1 fruit fly cellular context compared by ENCODE assay signal in the genomic region with DNA sequence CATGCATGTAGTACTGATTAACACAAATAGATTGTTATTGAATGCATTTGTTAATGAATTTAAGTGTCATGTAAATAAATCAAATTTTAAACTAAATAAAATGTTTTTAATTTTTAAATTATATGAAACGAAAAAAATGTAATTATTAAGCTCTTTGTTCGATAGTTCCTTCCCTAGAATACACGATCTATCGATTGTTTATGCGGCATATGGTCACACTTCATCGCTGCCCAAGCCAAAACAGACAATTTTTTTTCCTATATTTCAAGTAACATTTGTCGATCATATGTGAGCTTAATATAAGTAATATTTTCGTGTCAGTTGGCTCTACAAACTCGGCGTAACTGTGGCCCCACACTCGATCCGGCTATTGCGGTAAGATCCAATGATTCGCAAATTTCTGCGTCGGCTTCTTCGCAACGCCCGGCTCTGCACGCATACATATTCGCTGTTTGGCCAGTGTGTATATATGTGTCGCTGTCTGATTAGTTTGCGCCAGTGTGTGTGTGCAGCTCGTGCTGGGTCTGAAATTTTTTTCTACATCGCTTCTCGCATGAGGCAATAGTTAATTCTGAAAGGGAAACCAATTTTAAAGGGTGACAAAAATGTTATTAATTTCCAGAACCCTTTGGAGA.
TF ChIP-seq lines count a peak whose summit lies in the region.

A gene (plus strand): TSS at position 207 of the 635 bp plus-strand sequence.

TF ChIP-seq in whole organism, embryonic, 481 proteins besides CTCF, POLR2A, EP300 and RAD21 (continued from another document and continues in another):
- TF ChIP-seq pita (GFP tag; optimal IDR thresholded peaks at IDR 0.05; lab: Kevin White, UChicago) (no peak), sob (GFP tag; IDR thresholded peaks at IDR 0.05; lab: Robert Waterston, UW) (peak; percentile 38; the same call in 1 of the 2 replicates), mld (GFP tag; IDR thresholded peaks at IDR 0.05; lab: Robert Waterston, UW; ENCODE audit: partially characterized antibody) (peak; percentile 68; the same call in 2 of the 3 replicates), knrl (GFP tag; IDR thresholded peaks at IDR 0.05; lab: Robert Waterston, UW; ENCODE audit: partially characterized antibody) (peak; percentile 93), CG14710 (tag; optimal IDR thresholded peaks at IDR 0.05; lab: Kevin White, UChicago) (peak; percentile 64), Dip2 (GFP tag; IDR thresholded peaks at IDR 0.05; lab: Robert Waterston, UW) (no peak), hkb (optimal IDR thresholded peaks at IDR 0.05; lab: Kevin White, UChicago) (no peak), hkb (GFP tag; IDR thresholded peaks at IDR 0.05; lab: Robert Waterston, UW) (no peak), CG2202 (tag; optimal IDR thresholded peaks at IDR 0.05; lab: Kevin White, UChicago) (no peak), CoRest (tag; optimal IDR thresholded peaks at IDR 0.05; lab: Kevin White, UChicago) (peak; percentile 52), CG10959 (GFP tag; IDR thresholded peaks at IDR 0.05; lab: Robert Waterston, UW) (no peak), rib (GFP tag; IDR thresholded peaks at IDR 0.05; lab: Robert Waterston, UW) (0 out of 2 replicates have a peak, but pooled peaks have one; percentile 56), CG32532 (GFP tag; IDR thresholded peaks at IDR 0.05; lab: Robert Waterston, UW) (peak; percentile 29; the same call in 1 of the 2 replicates), dm (GFP tag; optimal IDR thresholded peaks at IDR 0.05; lab: Kevin White, UChicago) (peak; percentile 1), CG17385 (GFP tag; optimal IDR thresholded peaks at IDR 0.05; lab: Kevin White, UChicago) (peak; percentile 10), tap (tag; optimal IDR thresholded peaks at IDR 0.05; lab: Kevin White, UChicago) (no peak), CG7271 (tag; optimal IDR thresholded peaks at IDR 0.05; lab: Kevin White, UChicago) (no peak), Ets65A (GFP tag; lab: Kevin White, UChicago) (no peak), NK7.1 (GFP tag; optimal IDR thresholded peaks at IDR 0.05; lab: Kevin White, UChicago) (no peak), Hr51 (GFP tag; optimal IDR thresholded peaks at IDR 0.05; lab: Kevin White, UChicago) (no peak), az2 (GFP tag; optimal IDR thresholded peaks at IDR 0.05; lab: Kevin White, UChicago) (peak; percentile 17), Chrac-16 (GFP tag; optimal IDR thresholded peaks at IDR 0.05; lab: Kevin White, UChicago) (peak; percentile 9), nerfin-2 (GFP tag; IDR thresholded peaks at IDR 0.05; lab: Robert Waterston, UW; ENCODE audit: partially characterized antibody) (peak; percentile 78), H2.0 (GFP tag; IDR thresholded peaks at IDR 0.05; lab: Robert Waterston, UW) (peak; percentile 20; the same call in 1 of the 2 replicates), disco-r (GFP tag; optimal IDR thresholded peaks at IDR 0.05; lab: Kevin White, UChicago) (no peak), Xrp1 (GFP tag; IDR thresholded peaks at IDR 0.05; lab: Robert Waterston, UW) (no peak), B-H2 (GFP tag; optimal IDR thresholded peaks at IDR 0.05; lab: Kevin White, UChicago) (no peak), Nf-YA (GFP tag; IDR thresholded peaks at IDR 0.05; lab: Robert Waterston, UW) (no peak; the same call in 1 of the 2 replicates), CkIIα-i1 (GFP tag; IDR thresholded peaks at IDR 0.05; lab: Robert Waterston, UW) (no peak), onecut (GFP tag; IDR thresholded peaks at IDR 0.05; lab: Robert Waterston, UW) (no peak), Rfx (GFP tag; IDR thresholded peaks at IDR 0.05; lab: Robert Waterston, UW) (peak; percentile 58; the same call in 1 of the 2 replicates), ken (GFP tag; IDR thresholded peaks at IDR 0.05; lab: Robert Waterston, UW) (no peak), CG9437 (GFP tag; optimal IDR thresholded peaks at IDR 0.05; lab: Kevin White, UChicago) (no peak), CG17829 (tag; optimal IDR thresholded peaks at IDR 0.05; lab: Kevin White, UChicago) (peak; percentile 40), pum (GFP tag; optimal IDR thresholded peaks at IDR 0.05; lab: Kevin White, UChicago) (no peak), HHEX (GFP tag; optimal IDR thresholded peaks at IDR 0.05; lab: Kevin White, UChicago) (no peak), CG30020 (tag; optimal IDR thresholded peaks at IDR 0.05; lab: Kevin White, UChicago) (peak; percentile 11), sd (tag; optimal IDR thresholded peaks at IDR 0.05; lab: Kevin White, UChicago) (peak; percentile 33), CG17802 (tag; optimal IDR thresholded peaks at IDR 0.05; lab: Kevin White, UChicago) (no peak), dpn (GFP tag; optimal IDR thresholded peaks at IDR 0.05; lab: Kevin White, UChicago) (peak in 1 of 2 experiments; percentile 40), CG4617 (GFP tag; optimal IDR thresholded peaks at IDR 0.05; lab: Kevin White, UChicago; ENCODE audit: borderline replicate concordance) (peak; percentile 33), TFAM (GFP tag; optimal IDR thresholded peaks at IDR 0.05; lab: Kevin White, UChicago) (no peak), CG3995 (GFP tag; optimal IDR thresholded peaks at IDR 0.05; lab: Kevin White, UChicago) (peak; percentile 7), prd (optimal IDR thresholded peaks at IDR 0.05; lab: Kevin White, UChicago) (no peak), prd (GFP tag; IDR thresholded peaks at IDR 0.05; lab: Robert Waterston, UW) (0 out of 3 replicates have a peak, but pooled peaks have one; percentile 18), CG13424 (tag; optimal IDR thresholded peaks at IDR 0.05; lab: Kevin White, UChicago) (peak; percentile 42), ftz-f1 (GFP tag; optimal IDR thresholded peaks at IDR 0.05; lab: Kevin White, UChicago) (no peak), nmo (GFP tag; optimal IDR thresholded peaks at IDR 0.05; lab: Kevin White, UChicago) (peak; percentile 59), hb (GFP tag; IDR thresholded peaks at IDR 0.05; lab: Robert Waterston, UW; ENCODE audit: partially characterized antibody) (peak; percentile 88), Antp (GFP tag; optimal IDR thresholded peaks at IDR 0.05; lab: Kevin White, UChicago) (no peak), chm (GFP tag; IDR thresholded peaks at IDR 0.05; lab: Robert Waterston, UW) (no peak), emc (GFP tag; optimal IDR thresholded peaks at IDR 0.05; lab: Kevin White, UChicago) (no peak), Ets97D (GFP tag; optimal IDR thresholded peaks at IDR 0.05; lab: Kevin White, UChicago) (no peak), wdn (GFP tag; IDR thresholded peaks at IDR 0.05; lab: Robert Waterston, UW) (no peak), CG6683 (GFP tag; optimal IDR thresholded peaks at IDR 0.05; lab: Kevin White, UChicago) (no peak), CG18619 (GFP tag; optimal IDR thresholded peaks at IDR 0.05; lab: Kevin White, UChicago) (no peak), CG12071 (GFP tag; optimal IDR thresholded peaks at IDR 0.05; lab: Kevin White, UChicago) (no peak), Myb (GFP tag; optimal IDR thresholded peaks at IDR 0.05; lab: Kevin White, UChicago) (no peak), CG30431 (GFP tag; optimal IDR thresholded peaks at IDR 0.05; lab: Kevin White, UChicago) (no peak), CG14860 (GFP tag; IDR thresholded peaks at IDR 0.05; lab: Robert Waterston, UW; ENCODE audit: partially characterized antibody) (peak; percentile 83), CG7745 (tag; optimal IDR thresholded peaks at IDR 0.05; lab: Kevin White, UChicago) (no peak), Lhr (GFP tag; optimal IDR thresholded peaks at IDR 0.05; lab: Kevin White, UChicago) (peak; percentile 23), CG1832 (GFP tag; optimal IDR thresholded peaks at IDR 0.05; lab: Kevin White, UChicago) (no peak), CG3281 (GFP tag; optimal IDR thresholded peaks at IDR 0.05; lab: Kevin White, UChicago) (no peak), CG2199 (GFP tag; IDR thresholded peaks at IDR 0.05; lab: Robert Waterston, UW) (no peak), CG12155 (GFP tag; optimal IDR thresholded peaks at IDR 0.05; lab: Kevin White, UChicago) (no peak), CG1024 (GFP tag; IDR thresholded peaks at IDR 0.05; lab: Robert Waterston, UW) (no peak), Hr78 (GFP tag; optimal IDR thresholded peaks at IDR 0.05; lab: Kevin White, UChicago) (no peak), tin (GFP tag; optimal IDR thresholded peaks at IDR 0.05; lab: Kevin White, UChicago) (peak; percentile 39), vnd (GFP tag; IDR thresholded peaks at IDR 0.05; lab: Robert Waterston, UW; ENCODE audit: partially characterized antibody) (peak; percentile 88), ase (GFP tag; IDR thresholded peaks at IDR 0.05; lab: Robert Waterston, UW) (no peak), chinmo (GFP tag; IDR thresholded peaks at IDR 0.05; lab: Robert Waterston, UW; ENCODE audit: partially characterized antibody) (peak; percentile 83; the same call in 3 of the 4 replicates), dimm (GFP tag; IDR thresholded peaks at IDR 0.05; lab: Robert Waterston, UW) (no peak), CG11560 (tag; IDR thresholded peaks at IDR 0.05; lab: Robert Waterston, UW) (no peak), tna (GFP tag; IDR thresholded peaks at IDR 0.05; lab: Robert Waterston, UW; ENCODE audit: partially characterized antibody) (peak; percentile 77; the same call in 1 of the 2 replicates), YL-1 (GFP tag; optimal IDR thresholded peaks at IDR 0.05; lab: Kevin White, UChicago) (peak; percentile 73), Jarid2 (GFP tag; optimal IDR thresholded peaks at IDR 0.05; lab: Kevin White, UChicago) (no peak), unc-4 (GFP tag; IDR thresholded peaks at IDR 0.05; lab: Robert Waterston, UW; ENCODE audit: partially characterized antibody) (peak; percentile 80), CG4424 (GFP tag; optimal IDR thresholded peaks at IDR 0.05; lab: Kevin White, UChicago) (peak; percentile 3), sug (tag; optimal IDR thresholded peaks at IDR 0.05; lab: Kevin White, UChicago) (no peak), CG42726 (GFP tag; IDR thresholded peaks at IDR 0.05; lab: Robert Waterston, UW; ENCODE audit: partially characterized antibody) (peak; percentile 83; the same call in 1 of the 2 replicates), CG32767 (GFP tag; IDR thresholded peaks at IDR 0.05; lab: Robert Waterston, UW) (no peak), Atf6 (GFP tag; IDR thresholded peaks at IDR 0.05; lab: Robert Waterston, UW) (no peak), gem (tag; optimal IDR thresholded peaks at IDR 0.05; lab: Kevin White, UChicago) (no peak), Nf-YB (GFP tag; optimal IDR thresholded peaks at IDR 0.05; lab: Kevin White, UChicago) (no peak), schlank (tag; optimal IDR thresholded peaks at IDR 0.05; lab: Kevin White, UChicago) (no peak), CG9727 (GFP tag; optimal IDR thresholded peaks at IDR 0.05; lab: Kevin White, UChicago) (peak; percentile 13), Sry-β (GFP tag; optimal IDR thresholded peaks at IDR 0.05; lab: Kevin White, UChicago) (no peak), Opbp (GFP tag; IDR thresholded peaks at IDR 0.05; lab: Robert Waterston, UW; ENCODE audit: partially characterized antibody) (peak; percentile 88; the same call in 2 of the 3 replicates), Optix (GFP tag; IDR thresholded peaks at IDR 0.05; lab: Robert Waterston, UW) (no peak), Deaf1 (tag; optimal IDR thresholded peaks at IDR 0.05; lab: Kevin White, UChicago) (peak; percentile 68), CG13123 (GFP tag; optimal IDR thresholded peaks at IDR 0.05; lab: Kevin White, UChicago) (no peak), ash1 (GFP tag; optimal IDR thresholded peaks at IDR 0.05; lab: Kevin White, UChicago) (no peak), sens (GFP tag; lab: Kevin White, UChicago) (no peak), en (GFP tag; optimal IDR thresholded peaks at IDR 0.05; lab: Kevin White, UChicago) (no peak), klu (GFP tag; IDR thresholded peaks at IDR 0.05; lab: Robert Waterston, UW) (no peak), Hr3 (GFP tag; optimal IDR thresholded peaks at IDR 0.05; lab: Kevin White, UChicago) (peak; percentile 35), CG6689 (GFP tag; IDR thresholded peaks at IDR 0.05; lab: Robert Waterston, UW) (no peak), CG6765 (GFP tag; optimal IDR thresholded peaks at IDR 0.05; lab: Kevin White, UChicago) (no peak), CG6254 (GFP tag; optimal IDR thresholded peaks at IDR 0.05; lab: Kevin White, UChicago) (no peak), cg (GFP tag; optimal IDR thresholded peaks at IDR 0.05; lab: Kevin White, UChicago) (peak; percentile 97), Adf1 (GFP tag; IDR thresholded peaks at IDR 0.05; lab: Robert Waterston, UW) (peak; percentile 40), CG33213 (GFP tag; optimal IDR thresholded peaks at IDR 0.05; lab: Kevin White, UChicago) (peak; percentile 5), Dll (GFP tag; IDR thresholded peaks at IDR 0.05; lab: Robert Waterston, UW; ENCODE audit: partially characterized antibody) (peak; percentile 89), Bgb (GFP tag; IDR thresholded peaks at IDR 0.05; lab: Robert Waterston, UW; ENCODE audit: partially characterized antibody) (peak; percentile 88), cad (GFP tag; optimal IDR thresholded peaks at IDR 0.05; lab: Kevin White, UChicago) (no peak), CG4820 (GFP tag; optimal IDR thresholded peaks at IDR 0.05; lab: Kevin White, UChicago) (no peak), CG17361 (GFP tag; IDR thresholded peaks at IDR 0.05; lab: Robert Waterston, UW) (no peak), CG2120 (GFP tag; optimal IDR thresholded peaks at IDR 0.05; lab: Kevin White, UChicago) (peak; percentile 31), esg (GFP tag; conservative IDR thresholded peaks at IDR 0.05; lab: Robert Waterston, UW) (no peak), eve (GFP tag; optimal IDR thresholded peaks at IDR 0.05; lab: Kevin White, UChicago) (no peak), CG9817 (tag; optimal IDR thresholded peaks at IDR 0.05; lab: Kevin White, UChicago) (peak; percentile 28), CG18011 (GFP tag; optimal IDR thresholded peaks at IDR 0.05; lab: Kevin White, UChicago) (no peak), sens-2 (GFP tag; IDR thresholded peaks at IDR 0.05; lab: Robert Waterston, UW) (no peak), CG7928 (GFP tag; optimal IDR thresholded peaks at IDR 0.05; lab: Kevin White, UChicago) (no peak), ewg (GFP tag; optimal IDR thresholded peaks at IDR 0.05; lab: Kevin White, UChicago) (peak; percentile 30), jigr1 (GFP tag; IDR thresholded peaks at IDR 0.05; lab: Robert Waterston, UW) (no peak; the same call in 2 of the 3 replicates), chif (GFP tag; optimal IDR thresholded peaks at IDR 0.05; lab: Kevin White, UChicago) (no peak), croc (GFP tag; conservative IDR thresholded peaks at IDR 0.05; lab: Robert Waterston, UW) (no peak), ato (GFP tag; IDR thresholded peaks at IDR 0.05; lab: Robert Waterston, UW; ENCODE audit: partially characterized antibody) (peak; percentile 73), ranshi (GFP tag; IDR thresholded peaks at IDR 0.05; lab: Robert Waterston, UW) (peak; percentile 27; the same call in 1 of the 2 replicates), HLH4C (GFP tag; IDR thresholded peaks at IDR 0.05; lab: Robert Waterston, UW; ENCODE audit: partially characterized antibody) (peak; percentile 86), CHES-1-like (GFP tag; optimal IDR thresholded peaks at IDR 0.05; lab: Kevin White, UChicago) (no peak)
